Fruit fly (Drosophila melanogaster): ENCODE data around the gene CG14868.

- TF ChIP-seq psq (optimal IDR thresholded peaks at IDR 0.05) (no peak), Dll (optimal IDR thresholded peaks at IDR 0.05) (no peak), pan (optimal IDR thresholded peaks at IDR 0.05) (no peak)
Observed at dm6 chr3R:15340052-15340732, 29.6 kb downstream of the CG14868 start, which contains the start of gene SerRS-m.

All from whole organism.